Fruit fly (Drosophila melanogaster) whole organism, prepupa: ENCODE data around the gene CG13239.

Source experiments
- CG10669 ChIP-seq: fragments of 200-800 bp; sonication (Bioruptor generic); optimal IDR thresholded peaks from 3 replicates; lab custom pipeline; 2018; ENCODE audit warnings: missing biosample characterization, mild to moderate bottlenecking, missing genetic modification characterization, moderate library complexity
- CG15336 ChIP-seq: fragments of 200-800 bp; sonication (Bioruptor generic); IDR thresholded peaks from 2 replicates; pipeline ENCODE4 v1.3.6; 2022; ENCODE audit warnings: missing biosample characterization, missing genetic modification characterization
- CG32006 ChIP-seq: fragments of 200-800 bp; sonication (Bioruptor generic); optimal IDR thresholded peaks from 3 replicates; lab custom pipeline; 2017; ENCODE audit warnings: missing biosample characterization, mild to moderate bottlenecking, missing genetic modification characterization
- CG3919 ChIP-seq: fragments of 200-800 bp; sonication (Bioruptor generic); optimal IDR thresholded peaks from 3 replicates; lab custom pipeline; 2016; ENCODE audit warnings: missing biosample characterization, missing genetic modification characterization
- CG4318 ChIP-seq: fragments of 200-800 bp; sonication (Bioruptor generic); optimal IDR thresholded peaks from 3 replicates; lab custom pipeline; 2017; ENCODE audit warnings: missing biosample characterization, mild to moderate bottlenecking, missing genetic modification characterization
- CG7368 ChIP-seq: fragments of 200-800 bp; sonication (Bioruptor generic); optimal IDR thresholded peaks from 3 replicates; lab custom pipeline; 2016; ENCODE audit warnings: missing biosample characterization, missing genetic modification characterization
- Hr38 ChIP-seq: sonication (Bioruptor generic); optimal IDR thresholded peaks from 2 replicates; lab custom pipeline; 2016; ENCODE audit warnings: missing biosample characterization, missing genetic modification characterization
- Sox102F ChIP-seq: fragments of 200-800 bp; sonication (Bioruptor generic); optimal IDR thresholded peaks from 2 replicates; lab custom pipeline; 2016; ENCODE audit warnings: missing biosample characterization, mild to moderate bottlenecking, missing genetic modification characterization
- dsx ChIP-seq: fragments of 200-800 bp; optimal IDR thresholded peaks from 3 replicates; lab custom pipeline; 2019; ENCODE audit warnings: missing biosample characterization, mild to moderate bottlenecking, missing genetic modification characterization, moderate library complexity; ENCODE audit not compliant: poor library complexity, severe bottlenecking
- vri ChIP-seq: fragments of 200-800 bp; sonication (Bioruptor generic); optimal IDR thresholded peaks from 3 replicates; lab custom pipeline; 2016; ENCODE audit warnings: missing biosample characterization, mild to moderate bottlenecking, missing genetic modification characterization

DNA sequence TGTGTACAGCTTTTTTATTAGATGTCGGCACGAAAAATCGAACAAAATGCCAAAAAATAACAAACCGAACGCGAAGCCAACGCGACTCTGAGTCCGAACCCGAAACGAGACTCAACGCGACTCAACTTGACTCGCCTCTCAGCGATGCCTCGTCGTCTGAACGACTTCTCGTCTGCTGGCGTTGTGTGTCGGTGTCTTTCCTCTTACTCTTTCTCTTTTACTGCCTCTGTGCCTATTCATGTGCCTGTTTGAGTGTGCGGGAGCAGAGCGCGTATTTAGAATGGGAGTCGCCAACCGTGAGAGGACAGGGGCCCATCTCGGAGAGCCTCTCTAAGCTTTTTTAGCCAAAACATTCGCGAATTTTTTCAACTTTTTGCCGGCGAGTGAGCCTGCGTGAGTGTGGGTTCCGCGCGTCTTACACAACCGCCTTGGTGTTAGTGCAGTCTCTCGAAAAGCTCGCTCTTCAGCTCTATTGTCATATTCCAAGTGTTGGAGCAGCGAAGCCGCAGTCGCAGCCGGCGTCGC, 35.9 kb upstream of the CG13239 start:
- TF ChIP-seq dsx (GFP tag; lab: Kevin White, UChicago) (peak; percentile 53), CG15336 (peak; percentile 68), vri (GFP tag; lab: Kevin White, UChicago) (peak; percentile 91), Hr38 (GFP tag; lab: Kevin White, UChicago) (no peak), CG10669 (GFP tag; lab: Kevin White, UChicago) (no peak), Sox102F (GFP tag; lab: Kevin White, UChicago) (peak; percentile 69), CG7368 (GFP tag; lab: Kevin White, UChicago) (no peak), CG32006 (GFP tag; lab: Kevin White, UChicago) (peak; percentile 31), CG3919 (GFP tag; lab: Kevin White, UChicago) (peak; percentile 41), CG4318 (no peak)
